Worm (Caenorhabditis elegans) whole organism, L4/young adult: ENCODE measurements around the gene T19B10.5.

ENCODE experiments used
- W03F9.2 ChIP-seq: fragments of 150-350 bp; optimal IDR thresholded peaks from 2 replicates; lab custom pipeline; 2014; ENCODE audit warnings: missing biosample characterization, missing genetic modification characterization
- dao-5 ChIP-seq: sonication (generic microtip); optimal IDR thresholded peaks from 2 replicates; lab custom pipeline; 2016; ENCODE audit warnings: missing genotype, missing genetic modification characterization, moderate library complexity, missing compliant biosample characterization
- him-1 ChIP-seq: sonication (generic microtip); optimal IDR thresholded peaks from 2 replicates; lab custom pipeline; 2016; ENCODE audit warnings: missing genotype, missing genetic modification reagents, missing genetic modification characterization, missing compliant biosample characterization

Gene T19B10.5

DNA sequence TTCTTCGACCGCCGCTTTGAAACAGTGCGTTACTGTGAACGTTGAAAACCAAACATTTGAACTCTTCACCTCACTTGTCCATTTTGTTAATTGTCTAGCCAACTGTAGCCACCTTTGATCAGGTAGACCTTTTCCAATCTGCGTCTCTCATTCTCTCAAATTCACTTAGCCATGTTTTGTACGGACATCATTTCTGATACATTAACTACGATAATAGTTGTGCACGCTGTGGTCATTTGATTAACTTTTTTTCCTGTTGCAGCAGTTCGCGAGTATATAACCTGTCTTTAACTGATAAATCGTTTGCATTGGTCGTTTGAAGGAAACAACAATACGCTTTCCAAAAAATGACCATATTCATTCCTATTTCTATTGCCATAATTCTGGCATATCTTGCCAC is 17.1 kb upstream of the T19B10.5 start, which contains the start of gene cyp-29A2:
Gene cyp-29A2 (plus strand): TSS at position 190 of the 400 bp plus-strand sequence.
- TF ChIP-seq him-1 (tag; lab: Kevin White, UChicago): no peak
- no peak for TF ChIP-seq W03F9.2 (tag; lab: Kevin White, UChicago)
- no peak for TF ChIP-seq dao-5 (tag; lab: Kevin White, UChicago)

DNA sequence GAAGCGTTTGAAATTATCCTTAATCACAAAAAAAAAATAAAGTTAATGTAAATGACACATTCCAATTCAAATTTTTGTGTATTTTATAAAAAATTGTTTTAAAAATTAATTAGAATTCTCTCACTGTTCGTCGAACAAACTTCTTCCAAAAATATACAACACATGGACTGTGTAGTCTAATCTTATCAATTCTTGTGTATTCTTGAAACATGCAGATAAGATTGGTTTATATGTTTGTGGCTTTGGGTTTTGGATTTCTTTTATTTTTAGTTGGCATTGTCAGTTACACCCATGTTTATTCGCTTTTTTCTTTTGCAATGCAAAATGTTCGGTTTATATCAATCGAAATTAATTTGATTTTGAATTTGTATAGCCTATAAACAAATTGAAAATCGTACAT is 14.0 kb upstream of the T19B10.5 start:
- no peak for TF ChIP-seq W03F9.2 (tag; lab: Kevin White, UChicago)
- TF ChIP-seq dao-5 (tag; lab: Kevin White, UChicago): no peak
- TF ChIP-seq him-1 (tag; lab: Kevin White, UChicago): no peak

DNA sequence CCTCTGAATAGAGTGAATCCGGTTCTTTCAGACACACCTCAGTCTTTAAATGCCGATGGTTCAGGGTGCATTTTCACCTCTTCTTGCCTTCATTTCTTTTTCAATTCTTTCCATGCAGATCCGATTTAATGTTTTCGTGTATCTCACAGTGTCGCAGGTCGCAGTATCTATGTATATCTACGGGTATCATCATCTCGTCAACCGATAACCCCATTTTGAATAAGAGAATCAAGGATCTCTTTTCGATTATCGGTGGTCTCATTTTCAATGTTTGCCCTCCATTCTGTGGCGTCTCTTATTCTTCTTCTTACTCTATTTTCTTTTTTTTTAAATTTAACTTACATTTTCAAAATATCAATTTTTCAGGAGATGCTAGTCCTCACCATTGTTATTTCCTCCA is 13.5 kb upstream of the T19B10.5 start, which contains the start of gene T19B10.2:
Gene T19B10.2 (plus strand): TSS at position 367 of the 400 bp plus-strand sequence.
- TF ChIP-seq dao-5 (tag; lab: Kevin White, UChicago) (no peak), him-1 (tag; lab: Kevin White, UChicago) (no peak), W03F9.2 (tag; lab: Kevin White, UChicago) (no peak)

DNA sequence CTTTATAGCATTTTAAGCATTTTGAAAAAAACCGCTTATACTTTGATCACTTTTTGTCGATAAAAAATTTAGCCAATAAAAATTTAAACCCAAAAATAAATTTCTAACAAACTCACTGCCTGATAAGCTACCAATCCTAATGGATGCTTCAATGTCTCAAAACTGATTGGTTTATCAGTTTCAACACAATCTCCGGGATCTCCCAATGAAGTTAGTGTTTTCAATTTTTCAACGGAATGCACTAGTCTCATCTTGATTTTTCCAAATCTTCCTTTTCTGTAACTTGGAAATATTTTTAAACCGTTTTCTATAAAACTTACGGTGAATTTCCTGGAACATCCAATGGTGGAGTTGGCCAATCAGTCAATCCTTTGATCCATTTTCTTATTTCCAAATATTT is 10.8 kb upstream of the T19B10.5 start:
- no peak for TF ChIP-seq dao-5 (tag; lab: Kevin White, UChicago)
- TF ChIP-seq W03F9.2 (tag; lab: Kevin White, UChicago): no peak
- TF ChIP-seq him-1 (tag; lab: Kevin White, UChicago): no peak

DNA sequence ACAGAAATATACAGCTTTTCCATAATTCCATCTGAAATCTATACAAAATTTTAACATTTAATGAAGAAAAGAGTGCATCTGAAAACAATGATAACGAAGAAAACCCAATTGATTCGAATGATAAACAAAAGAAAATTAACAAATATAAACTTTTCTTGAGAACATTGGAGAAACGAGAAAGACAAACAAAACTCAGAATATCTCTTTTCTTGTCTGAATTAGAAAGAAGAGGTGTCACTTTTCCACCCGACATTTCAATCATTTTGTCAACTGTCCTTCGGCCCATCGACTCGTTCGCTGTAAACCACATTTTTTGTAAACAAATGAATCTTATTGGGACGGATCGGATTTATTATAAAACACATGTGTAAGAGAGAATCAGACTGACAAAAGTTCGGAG is 8.5 kb upstream of the T19B10.5 start, which contains the start of gene bgal-1:
Gene bgal-1 (minus strand): TSS at position 38 of the 400 bp plus-strand sequence.
- no peak for TF ChIP-seq dao-5 (tag; lab: Kevin White, UChicago)
- no peak for TF ChIP-seq him-1 (tag; lab: Kevin White, UChicago)
- no peak for TF ChIP-seq W03F9.2 (tag; lab: Kevin White, UChicago)

DNA sequence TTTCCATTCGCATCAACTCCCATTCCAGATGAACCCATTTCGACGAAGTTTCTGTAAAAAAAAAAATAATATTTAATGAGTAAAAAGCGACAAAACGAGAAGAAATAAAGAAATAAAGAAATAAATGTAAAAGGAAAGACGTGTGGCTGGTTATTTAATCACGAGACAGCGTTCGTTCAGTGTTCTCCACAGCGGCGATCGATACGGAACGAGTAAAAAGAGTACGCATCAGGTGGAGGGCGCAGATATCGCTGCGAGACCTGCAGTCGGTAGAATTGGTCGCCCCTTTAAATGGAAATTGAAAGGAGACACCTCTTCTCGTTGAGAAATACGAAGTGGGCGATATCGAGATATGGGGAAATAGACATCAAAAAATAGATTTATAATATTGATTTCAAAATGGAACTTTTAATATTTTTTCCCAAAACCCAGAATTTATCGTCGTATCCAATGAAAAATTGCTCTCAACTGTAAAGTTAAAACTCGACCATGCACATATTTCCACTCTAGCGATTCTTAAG is 5.7 kb upstream of the T19B10.5 start, which contains the start of gene pqn-70:
Gene pqn-70 (minus strand): TSS at position 51 of the 521 bp plus-strand sequence.
- peak; percentile 66 for TF ChIP-seq him-1 (tag; lab: Kevin White, UChicago)
- TF ChIP-seq dao-5 (tag; lab: Kevin White, UChicago): no peak
- peak; percentile 72 for TF ChIP-seq W03F9.2 (tag; lab: Kevin White, UChicago)

DNA sequence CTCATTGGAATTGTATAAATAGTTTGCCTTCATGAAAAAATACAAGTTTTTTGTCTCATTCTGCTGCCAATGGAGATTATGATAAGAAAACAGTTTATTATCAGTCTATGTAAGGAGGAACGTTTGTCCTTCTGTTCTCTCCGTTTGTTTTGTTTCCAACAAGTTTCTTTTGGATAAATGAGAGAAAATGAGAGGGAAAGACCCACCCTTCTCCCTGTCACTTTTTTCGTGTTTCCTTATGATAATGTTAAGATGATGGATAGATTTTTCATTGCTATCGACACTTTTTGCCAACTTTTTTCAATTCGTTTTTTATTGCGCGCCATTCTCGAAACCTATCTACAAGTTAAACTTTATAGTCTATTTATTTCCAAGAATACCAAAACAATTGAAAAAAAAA is 3.3 kb upstream of the T19B10.5 start:
- TF ChIP-seq him-1 (tag; lab: Kevin White, UChicago): no peak
- no peak for TF ChIP-seq dao-5 (tag; lab: Kevin White, UChicago)
- TF ChIP-seq W03F9.2 (tag; lab: Kevin White, UChicago): no peak

DNA sequence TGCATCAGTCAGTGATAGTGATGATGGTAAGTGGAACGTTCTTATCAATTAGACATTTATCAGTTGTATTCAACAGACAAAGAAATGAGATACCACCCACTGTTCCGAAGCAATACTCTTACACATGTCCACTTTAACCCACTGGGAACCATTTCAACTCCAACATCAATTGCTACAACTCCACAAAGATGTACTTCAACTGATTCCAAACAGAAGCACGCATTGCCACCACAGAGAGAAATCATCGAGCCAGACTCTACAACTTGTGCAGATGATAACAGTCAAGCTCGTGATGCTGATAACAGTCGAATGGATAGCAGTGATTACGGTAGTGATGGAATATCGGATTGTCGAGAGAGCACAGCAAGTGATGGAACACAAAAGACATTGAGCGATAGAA is 1.4 kb downstream of the T19B10.5 start:
- TF ChIP-seq him-1 (tag; lab: Kevin White, UChicago) (no peak), W03F9.2 (tag; lab: Kevin White, UChicago) (no peak), dao-5 (tag; lab: Kevin White, UChicago) (no peak)

DNA sequence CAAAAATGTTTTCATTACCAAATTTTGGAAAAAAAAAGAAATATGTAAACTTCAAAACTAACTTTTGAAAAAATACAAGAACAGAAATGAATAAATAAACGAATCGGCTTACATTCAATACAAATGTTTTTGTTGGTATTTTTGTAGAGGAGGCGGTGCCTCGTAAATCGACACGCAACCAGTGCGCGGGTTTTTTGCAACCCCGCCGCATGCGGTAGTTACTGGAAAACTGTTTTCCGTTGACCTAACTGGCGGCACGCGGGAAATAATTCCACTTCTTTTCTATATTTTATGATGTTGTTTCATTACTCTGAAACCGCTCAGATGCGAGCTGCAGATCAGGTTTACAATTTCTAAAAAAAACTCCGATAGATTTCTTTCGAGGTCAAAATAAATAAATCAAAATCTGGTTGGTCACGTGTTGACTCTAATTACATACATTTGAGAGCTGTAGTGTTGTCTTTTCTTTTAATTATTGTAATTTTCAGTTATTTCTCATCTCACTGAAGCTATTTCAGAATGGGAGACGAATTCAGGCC is 4.8 kb downstream of the T19B10.5 start, which contains the start of the genes dvc-1 and ima-1:
Gene dvc-1 (minus strand): TSS at position 145 of the 539 bp plus-strand sequence.
Gene ima-1 (plus strand): TSS at position 489 of the 539 bp plus-strand sequence.
- TF ChIP-seq W03F9.2 (tag; lab: Kevin White, UChicago): no peak
- TF ChIP-seq him-1 (tag; lab: Kevin White, UChicago): no peak
- TF ChIP-seq dao-5 (tag; lab: Kevin White, UChicago): no peak

DNA sequence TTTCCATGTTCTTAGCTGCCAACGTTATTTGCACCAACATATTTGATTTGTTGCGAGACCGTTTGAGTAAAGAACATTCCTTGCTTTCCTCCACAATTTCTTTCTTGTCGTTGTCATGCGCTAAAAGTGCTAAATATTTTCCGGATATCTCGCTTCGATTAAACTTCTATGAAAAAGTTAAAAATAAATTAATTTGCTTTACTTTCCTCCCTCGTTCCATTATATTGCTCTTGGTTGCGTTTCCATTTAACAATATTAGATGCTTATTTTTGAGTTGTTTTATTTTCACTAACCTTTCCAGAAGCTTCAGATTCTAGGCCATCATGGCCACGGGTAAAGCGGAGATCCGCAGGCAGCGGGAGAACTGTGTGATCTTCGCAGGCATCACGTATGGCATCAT is 7.1 kb downstream of the T19B10.5 start, which contains the start of gene pgap-1:
Gene pgap-1 (plus strand): TSS at position 301 of the 400 bp plus-strand sequence.
- TF ChIP-seq dao-5 (tag; lab: Kevin White, UChicago) (no peak), W03F9.2 (tag; lab: Kevin White, UChicago) (no peak), him-1 (tag; lab: Kevin White, UChicago) (no peak)

DNA sequence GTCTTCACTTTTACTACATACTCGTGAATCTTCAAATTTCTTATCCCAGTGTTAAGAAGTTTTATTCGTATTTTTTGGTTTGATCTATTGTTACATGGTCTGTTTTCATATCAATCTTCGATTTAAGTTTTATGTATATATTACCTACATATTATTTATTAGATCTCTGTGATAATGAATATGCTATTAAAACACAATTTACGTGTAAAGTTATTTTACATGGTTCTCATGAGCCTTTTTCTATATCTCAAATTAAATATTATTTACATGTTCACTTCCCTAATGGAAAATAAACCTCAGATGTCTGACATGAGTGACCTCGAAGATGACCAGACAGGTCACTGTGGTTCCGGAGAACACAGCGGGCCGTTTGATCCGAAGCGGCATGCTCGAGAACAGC is 10.1 kb downstream of the T19B10.5 start, which contains the start of gene mxl-1:
Gene mxl-1 (plus strand): TSS at position 301 of the 400 bp plus-strand sequence.
- TF ChIP-seq W03F9.2 (tag; lab: Kevin White, UChicago) (no peak), dao-5 (tag; lab: Kevin White, UChicago) (no peak), him-1 (tag; lab: Kevin White, UChicago) (no peak)

DNA sequence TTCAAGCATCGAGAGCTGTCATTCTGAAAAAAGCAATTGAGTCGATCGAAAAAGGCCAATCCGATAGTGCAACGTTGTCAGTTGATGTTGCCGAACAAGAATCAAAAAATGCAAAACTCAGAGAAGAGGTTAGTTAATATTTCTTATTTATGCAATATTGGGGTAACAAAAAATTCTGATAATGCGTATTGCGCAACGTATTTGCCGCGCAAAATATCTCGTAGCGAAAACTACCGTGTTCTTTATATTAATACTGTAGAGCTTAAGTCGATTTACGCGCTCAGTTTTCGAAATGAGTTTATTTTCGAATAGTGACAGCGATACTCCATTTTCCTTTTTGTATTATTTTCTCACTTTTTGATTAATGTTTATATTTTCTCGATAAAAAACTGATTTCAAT is 10.6 kb downstream of the T19B10.5 start:
- TF ChIP-seq dao-5 (tag; lab: Kevin White, UChicago) (no peak), W03F9.2 (tag; lab: Kevin White, UChicago) (no peak), him-1 (tag; lab: Kevin White, UChicago) (no peak)

DNA sequence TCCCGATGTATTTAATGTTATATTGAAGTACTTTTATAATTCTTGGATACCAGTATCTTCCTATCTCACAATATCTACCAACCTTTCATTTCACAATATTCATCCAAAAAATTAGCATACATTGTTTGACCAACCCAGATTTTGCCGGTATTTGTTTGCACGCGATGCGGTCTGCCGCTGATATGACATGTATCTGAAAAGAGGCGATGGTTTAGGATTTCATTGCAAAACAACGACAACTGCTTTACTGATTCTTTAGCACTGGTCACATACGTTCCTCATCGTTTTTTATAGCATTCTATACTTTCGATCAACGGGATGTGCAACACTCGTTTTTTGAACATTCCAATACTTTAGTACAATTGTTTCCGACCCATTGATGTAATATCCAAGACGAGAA is 13.4 kb downstream of the T19B10.5 start, which contains the start of gene mam-4:
Gene mam-4 (plus strand): TSS at position 301 of the 400 bp plus-strand sequence.
- TF ChIP-seq him-1 (tag; lab: Kevin White, UChicago): no peak
- no peak for TF ChIP-seq dao-5 (tag; lab: Kevin White, UChicago)
- TF ChIP-seq W03F9.2 (tag; lab: Kevin White, UChicago): no peak
